Worm (Caenorhabditis elegans) whole organism, early embryonic: Measurements from ENCODE around the gene F42G2.7.

Experiments
- B0310.2 ChIP-seq: sonication (generic microtip); optimal IDR thresholded peaks from 2 replicates; lab custom pipeline; 2016; ENCODE audit warnings: mild to moderate bottlenecking, missing genetic modification characterization, missing compliant biosample characterization
- F13C5.2 ChIP-seq: sonication (generic microtip); optimal IDR thresholded peaks from 2 replicates; lab custom pipeline; 2017; ENCODE audit warnings: mild to moderate bottlenecking, missing genetic modification characterization, inconsistent platforms, missing compliant biosample characterization
- ama-1 ChIP-seq: fragments of 150-350 bp; optimal IDR thresholded peaks from 2 replicates; lab custom pipeline; 2014
- ceh-36 ChIP-seq: sonication (generic microtip); optimal IDR thresholded peaks from 2 replicates; lab custom pipeline; 2016; ENCODE audit warnings: missing genetic modification characterization, inconsistent platforms, missing compliant biosample characterization
- flt-1 ChIP-seq: fragments of 200-800 bp; sonication (Bioruptor generic); IDR thresholded peaks from 2 replicates; pipeline ENCODE4 v1.3.6; 2022; ENCODE audit warnings: missing genetic modification characterization, missing compliant biosample characterization
- hnd-1 ChIP-seq: sonication (generic microtip); optimal IDR thresholded peaks from 2 replicates; lab custom pipeline; 2016; ENCODE audit warnings: missing genetic modification characterization, missing compliant biosample characterization
- pes-1 ChIP-seq: fragments of 200-800 bp; sonication (Bioruptor generic); IDR thresholded peaks from 2 replicates; pipeline ENCODE4 v1.3.6; 2022; ENCODE audit warnings: missing genetic modification reagents, missing genetic modification characterization, missing compliant biosample characterization
- tbx-11 ChIP-seq: fragments of 200-800 bp; sonication (Bioruptor generic); IDR thresholded peaks from 2 replicates; pipeline ENCODE4 v1.3.6; 2022; ENCODE audit warnings: missing genetic modification characterization, missing compliant biosample characterization
- tra-4 ChIP-seq: sonication (generic microtip); optimal IDR thresholded peaks from 2 replicates; lab custom pipeline; 2017; ENCODE audit warnings: missing genetic modification characterization, missing compliant biosample characterization

- TF ChIP-seq ama-1 (lab: Kevin White, UChicago), result no peak
- no peak for TF ChIP-seq ceh-36 (tag; lab: Kevin White, UChicago)
- no peak for TF ChIP-seq tbx-11
- TF ChIP-seq pes-1, result no peak
- TF ChIP-seq flt-1 (GFP tag; lab: Robert Waterston, UW), result no peak
- TF ChIP-seq F13C5.2 (tag; lab: Kevin White, UChicago), result no peak
- no peak for TF ChIP-seq tra-4 (tag; lab: Kevin White, UChicago)
- no peak for TF ChIP-seq B0310.2 (tag; lab: Kevin White, UChicago)
- no peak for TF ChIP-seq hnd-1 (tag; lab: Kevin White, UChicago)
Observed at ce11 chrII:2383334-2383733, 34.6 kb upstream of the F42G2.7 start, which contains the start of gene F16G10.8.
